Worm (Caenorhabditis elegans): ENCODE measurements around the gene R09E10.6.

ce11 chrIV:10250577-10251075 is 43.3 kb downstream of the R09E10.6 start, which contains the start of gene daf-14:
- TF ChIP-seq nhr-77 (tag; optimal IDR thresholded peaks at IDR 0.05) (no peak), zag-1 (tag; optimal IDR thresholded peaks at IDR 0.05) (no peak), snpc-4 (tag; optimal IDR thresholded peaks at IDR 0.05) (no peak), sup-37 (GFP tag; optimal IDR thresholded peaks at IDR 0.05) (no peak), elt-3 (tag; optimal IDR thresholded peaks at IDR 0.05) (peak in 2 of 6 experiments; percentile 4 to 36), grh-1 (GFP tag; IDR thresholded peaks at IDR 0.05) (no peak), nhr-85 (tag) (peak; percentile 81)

Data from whole organism, L1 larva.